Worm (Caenorhabditis elegans) whole organism, mixed stage, embryonic: ENCODE data around the gene nac-3.

Source experiments
- mls-2 ChIP-seq: sonication (generic microtip); optimal IDR thresholded peaks from 2 replicates; lab custom pipeline; 2016; ENCODE audit warnings: mild to moderate bottlenecking, missing genetic modification characterization, moderate library complexity, missing compliant biosample characterization
- unc-39 ChIP-seq: fragments of 150-350 bp; optimal IDR thresholded peaks from 2 replicates; lab custom pipeline; 2014; ENCODE audit warnings: missing biosample characterization, missing genetic modification characterization
- ztf-11 ChIP-seq: fragments of 150-350 bp; optimal IDR thresholded peaks from 2 replicates; lab custom pipeline; 2014; ENCODE audit warnings: missing biosample characterization, missing genetic modification characterization

- TF ChIP-seq mls-2 (tag; lab: Kevin White, UChicago) (no peak), ztf-11 (tag; lab: Kevin White, UChicago) (no peak), unc-39 (no peak)
Observed at ce11 chrIII:10151719-10152118, 876 bp upstream of the nac-3 start.
